Worm (Caenorhabditis elegans): ENCODE measurements around the gene H37A05.2.

H37A05.2 gene

ce11 chrV:13657841-13658338 is 23.8 kb upstream of the H37A05.2 start:
- TF ChIP-seq rnt-1 (tag; optimal IDR thresholded peaks at IDR 0.05) (peak; percentile 76), efl-1 (optimal IDR thresholded peaks at IDR 0.05) (no peak), efl-1 (GFP tag; optimal IDR thresholded peaks at IDR 0.05 in 1 of 2) (peak in 1 of 2 experiments; percentile 93), snpc-4 (tag; optimal IDR thresholded peaks at IDR 0.05) (no peak), dpl-1 (GFP tag; optimal IDR thresholded peaks at IDR 0.05) (peak in 1 of 3 experiments; percentile 34), lin-14 (GFP tag; optimal IDR thresholded peaks at IDR 0.05) (peak; percentile 39), lin-15B (tag; optimal IDR thresholded peaks at IDR 0.05) (no peak), blmp-1 (tag; optimal IDR thresholded peaks at IDR 0.05) (peak; percentile 75)

ce11 chrV:13657291-13657690 is 23.2 kb upstream of the H37A05.2 start:
- peak; percentile 84 for TF ChIP-seq ztf-4 (tag; optimal IDR thresholded peaks at IDR 0.05)
- TF ChIP-seq swsn-7 (tag; optimal IDR thresholded peaks at IDR 0.05) = peak; percentile 72
- no peak for TF ChIP-seq nhr-76 (tag; optimal IDR thresholded peaks at IDR 0.05)
- peak; percentile 91 for TF ChIP-seq snu-23 (GFP tag; optimal IDR thresholded peaks at IDR 0.05)
- TF ChIP-seq fkh-10 (GFP tag; optimal IDR thresholded peaks at IDR 0.05) = no peak
- peak; percentile 56 for TF ChIP-seq snpc-4 (tag; optimal IDR thresholded peaks at IDR 0.05)
- TF ChIP-seq jun-1 (tag; optimal IDR thresholded peaks at IDR 0.05) = peak; percentile 6
- no peak for TF ChIP-seq ets-5 (GFP tag; IDR thresholded peaks at IDR 0.05)
- TF ChIP-seq ztf-11 (tag; optimal IDR thresholded peaks at IDR 0.05) = no peak
- no peak for TF ChIP-seq egl-27 (tag; optimal IDR thresholded peaks at IDR 0.05)
- no peak for TF ChIP-seq pqm-1 (tag; optimal IDR thresholded peaks at IDR 0.05)
- TF ChIP-seq tlp-1 (tag; optimal IDR thresholded peaks at IDR 0.05) = no peak
- TF ChIP-seq mep-1 (tag; optimal IDR thresholded peaks at IDR 0.05) = peak; percentile 82
- TF ChIP-seq Y116A8C.19 (tag; optimal IDR thresholded peaks at IDR 0.05; ENCODE audit: borderline replicate concordance) = no peak
- TF ChIP-seq lin-14 (GFP tag; optimal IDR thresholded peaks at IDR 0.05) = peak; percentile 98
- peak; percentile 76 for TF ChIP-seq lir-3 (tag; optimal IDR thresholded peaks at IDR 0.05; ENCODE audit: poor library complexity)
- TF ChIP-seq nhr-19 (GFP tag; conservative IDR thresholded peaks at IDR 0.05) = peak; percentile 89
- TF ChIP-seq lin-13 (GFP tag; optimal IDR thresholded peaks at IDR 0.05) = peak; percentile 79
- peak; percentile 54 for TF ChIP-seq C16A3.4 (tag; optimal IDR thresholded peaks at IDR 0.05)
- TF ChIP-seq efl-1 (optimal IDR thresholded peaks at IDR 0.05) = peak; percentile 27 to 44
- TF ChIP-seq efl-1 (GFP tag; optimal IDR thresholded peaks at IDR 0.05 in 1 of 2) = peak; percentile 18 to 90
- TF ChIP-seq nhr-12 (tag; optimal IDR thresholded peaks at IDR 0.05) = no peak
- no peak for TF ChIP-seq ceh-90 (tag; optimal IDR thresholded peaks at IDR 0.05)
- peak; percentile 98 for TF ChIP-seq nhr-85 (tag)
- TF ChIP-seq efl-3 (GFP tag; optimal IDR thresholded peaks at IDR 0.05) = no peak
- no peak for TF ChIP-seq sup-37 (GFP tag; optimal IDR thresholded peaks at IDR 0.05)
- peak; percentile 77 for TF ChIP-seq tbx-2 (tag; optimal IDR thresholded peaks at IDR 0.05)
- peak; percentile 14 for TF ChIP-seq pax-3 (tag; optimal IDR thresholded peaks at IDR 0.05)
- TF ChIP-seq elt-2 (tag; optimal IDR thresholded peaks at IDR 0.05) = peak; percentile 91
- no peak for TF ChIP-seq vab-15 (tag; optimal IDR thresholded peaks at IDR 0.05)
- TF ChIP-seq lin-39 (tag; optimal IDR thresholded peaks at IDR 0.05) = no peak
- peak; percentile 98 for TF ChIP-seq blmp-1 (tag; optimal IDR thresholded peaks at IDR 0.05)
- no peak for TF ChIP-seq nhr-84 (tag; optimal IDR thresholded peaks at IDR 0.05)
- no peak for TF ChIP-seq C04F5.9 (tag; optimal IDR thresholded peaks at IDR 0.05)
- peak; percentile 90 for TF ChIP-seq unc-130 (tag; optimal IDR thresholded peaks at IDR 0.05)
- peak; percentile 51 for TF ChIP-seq fkh-4 (tag; optimal IDR thresholded peaks at IDR 0.05; ENCODE audit: borderline replicate concordance)
- TF ChIP-seq F16B12.6 (tag; optimal IDR thresholded peaks at IDR 0.05) = no peak
- no peak for TF ChIP-seq ceh-63 (GFP tag; optimal IDR thresholded peaks at IDR 0.05)
- peak; percentile 65 for TF ChIP-seq dsc-1 (tag; optimal IDR thresholded peaks at IDR 0.05)
- peak; percentile 97 for TF ChIP-seq nhr-71 (tag; optimal IDR thresholded peaks at IDR 0.05)
- TF ChIP-seq hlh-4 (tag; optimal IDR thresholded peaks at IDR 0.05) = no peak
- TF ChIP-seq egl-13 (tag; optimal IDR thresholded peaks at IDR 0.05) = no peak
- TF ChIP-seq ceh-82 (tag; optimal IDR thresholded peaks at IDR 0.05) = peak in 1 of 3 experiments; percentile 8
- peak; percentile 39 for TF ChIP-seq hpl-2 (GFP tag; optimal IDR thresholded peaks at IDR 0.05)
- peak; percentile 62 for TF ChIP-seq grh-1 (GFP tag; IDR thresholded peaks at IDR 0.05)
- TF ChIP-seq dpl-1 (GFP tag; optimal IDR thresholded peaks at IDR 0.05) = peak; percentile 40 to 75 (median 43)
- no peak for TF ChIP-seq zip-4 (GFP tag; optimal IDR thresholded peaks at IDR 0.05)
- TF ChIP-seq lsy-2 (tag; optimal IDR thresholded peaks at IDR 0.05) = peak; percentile 64 to 74
